Worm (Caenorhabditis elegans): ENCODE results near the gene npp-25.
A peak's percentile ranks its signal among the peaks of the same experiment; 100 is the strongest.

Gene npp-25

DNA sequence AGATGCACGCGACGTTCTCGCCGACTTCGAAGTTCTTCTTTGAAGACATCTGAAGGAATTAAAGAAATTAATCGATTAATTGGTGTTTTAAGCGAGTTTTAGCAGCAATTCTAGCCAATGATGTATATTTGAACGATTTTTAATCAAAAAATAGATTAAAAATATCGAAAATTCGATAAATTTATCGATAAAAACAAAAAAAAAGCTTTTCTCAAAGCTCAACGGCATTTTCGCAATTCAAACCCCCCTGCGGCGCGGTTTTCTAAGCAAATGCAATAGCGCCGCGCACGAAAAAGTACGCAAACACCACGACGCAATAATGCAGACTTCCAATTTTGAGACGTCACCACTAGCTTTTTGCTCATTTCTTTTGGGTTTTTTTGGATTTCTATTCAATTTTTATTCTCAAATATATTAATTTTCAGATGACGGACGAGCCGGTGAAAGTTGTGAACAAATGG is 51.2 kb downstream of the npp-25 start, which contains the start of the genes mrg-1 and spcs-2 (continued):
- TF ChIP-seq mep-1 (tag; optimal IDR thresholded peaks at IDR 0.05): peak; percentile 96
- peak; percentile 74 for TF ChIP-seq ceh-20 (GFP tag; IDR thresholded peaks at IDR 0.05)
- TF ChIP-seq duxl-1 (tag; optimal IDR thresholded peaks at IDR 0.05; ENCODE audit: poor library complexity): peak; percentile 75
- 0 out of 2 replicates have a peak, but pooled peaks have one; percentile 25 for TF ChIP-seq snpc-1.2 (GFP tag; IDR thresholded peaks at IDR 0.05)
- TF ChIP-seq ztf-11 (tag; optimal IDR thresholded peaks at IDR 0.05): no peak
- peak; percentile 87 for TF ChIP-seq rbr-2 (tag; optimal IDR thresholded peaks at IDR 0.05)
- peak; percentile 74 for TF ChIP-seq nhr-6 (tag; optimal IDR thresholded peaks at IDR 0.05)
- peak; percentile 93 for TF ChIP-seq unc-130 (GFP tag; optimal IDR thresholded peaks at IDR 0.05)
- no peak for TF ChIP-seq tra-1 (GFP tag; IDR thresholded peaks at IDR 0.05)
- no peak for TF ChIP-seq nhr-25 (tag; optimal IDR thresholded peaks at IDR 0.05; ENCODE audit: borderline replicate concordance, insufficient read depth)
- no peak for TF ChIP-seq zip-11 (GFP tag; IDR thresholded peaks at IDR 0.05)
- TF ChIP-seq ztf-7 (tag; optimal IDR thresholded peaks at IDR 0.05): peak; percentile 44
- no peak for TF ChIP-seq cey-2 (tag; optimal IDR thresholded peaks at IDR 0.05; ENCODE audit: borderline replicate concordance, insufficient read depth)
- TF ChIP-seq nhr-28 (tag; optimal IDR thresholded peaks at IDR 0.05): peak; percentile 51
- TF ChIP-seq T20F7.1 (GFP tag; optimal IDR thresholded peaks at IDR 0.05): no peak
